Worm (Caenorhabditis elegans): ENCODE results near the gene F35F10.13.

F35F10.13 gene

ce11 chrV:3324178-3324577 is 5.3 kb upstream of the F35F10.13 start, which contains the start of gene C17B7.8:
Gene C17B7.8 (minus strand): TSS chrV:3324278.
- TF ChIP-seq elt-2 (tag; optimal IDR thresholded peaks at IDR 0.05) (no peak), ceh-18 (tag; optimal IDR thresholded peaks at IDR 0.05) (no peak), ztf-16 (tag; optimal IDR thresholded peaks at IDR 0.05) (no peak), hlh-13 (GFP tag; optimal IDR thresholded peaks at IDR 0.05) (no peak), ref-2 (tag; optimal IDR thresholded peaks at IDR 0.05) (no peak)

ce11 chrV:3320432-3320831 is 1.6 kb upstream of the F35F10.13 start, which contains the start of gene C17B7.14:
Gene C17B7.14 (minus strand): TSS chrV:3320532.
- no peak for TF ChIP-seq pros-1 (tag; optimal IDR thresholded peaks at IDR 0.05)
- TF ChIP-seq ceh-14 (tag; optimal IDR thresholded peaks at IDR 0.05) = no peak
- no peak for TF ChIP-seq fkh-10 (GFP tag; optimal IDR thresholded peaks at IDR 0.05)
- no peak for TF ChIP-seq lin-11 (tag; optimal IDR thresholded peaks at IDR 0.05)
- TF ChIP-seq pha-2 (tag; optimal IDR thresholded peaks at IDR 0.05) = no peak
- TF ChIP-seq nhr-232 (tag; optimal IDR thresholded peaks at IDR 0.05) = no peak
- no peak for TF ChIP-seq pha-4 (tag; optimal IDR thresholded peaks at IDR 0.05)
- TF ChIP-seq dmd-4 (tag; optimal IDR thresholded peaks at IDR 0.05; ENCODE audit: borderline replicate concordance) = no peak
- no peak for TF ChIP-seq ceh-9 (tag; optimal IDR thresholded peaks at IDR 0.05)
- TF ChIP-seq elt-4 (tag; optimal IDR thresholded peaks at IDR 0.05) = no peak
- no peak for TF ChIP-seq ama-1 (optimal IDR thresholded peaks at IDR 0.05)
- no peak for TF ChIP-seq pat-9 (tag; optimal IDR thresholded peaks at IDR 0.05)
- no peak for TF ChIP-seq ceh-30 (tag; optimal IDR thresholded peaks at IDR 0.05)
- TF ChIP-seq unc-3 (GFP tag; conservative IDR thresholded peaks at IDR 0.05) = no peak
- TF ChIP-seq unc-3 (tag; optimal IDR thresholded peaks at IDR 0.05) = no peak
- no peak for TF ChIP-seq sdc-2 (tag; optimal IDR thresholded peaks at IDR 0.05)

ce11 chrV:3320005-3320404 is 1.1 kb upstream of the F35F10.13 start, which contains the start of gene F35F10.14:
Gene F35F10.14 (minus strand): TSS chrV:3320105.
- TF ChIP-seq fkh-10 (GFP tag; optimal IDR thresholded peaks at IDR 0.05) (no peak), hlh-8 (tag; optimal IDR thresholded peaks at IDR 0.05) (no peak), C08G9.2 (tag; optimal IDR thresholded peaks at IDR 0.05) (no peak), unc-55 (GFP tag; optimal IDR thresholded peaks at IDR 0.05) (no peak), ztf-16 (tag; optimal IDR thresholded peaks at IDR 0.05) (no peak), tbx-2 (tag; optimal IDR thresholded peaks at IDR 0.05) (no peak)

- no peak for TF ChIP-seq fkh-6 (tag; optimal IDR thresholded peaks at IDR 0.05)
- no peak for TF ChIP-seq ceh-18 (tag; optimal IDR thresholded peaks at IDR 0.05)
- no peak for TF ChIP-seq ceh-9 (tag; optimal IDR thresholded peaks at IDR 0.05)
- TF ChIP-seq unc-86 (tag; optimal IDR thresholded peaks at IDR 0.05) = no peak
- TF ChIP-seq Y22D7AL.16 (tag; optimal IDR thresholded peaks at IDR 0.05) = no peak
- no peak for TF ChIP-seq ceh-14 (tag; optimal IDR thresholded peaks at IDR 0.05)
- no peak for TF ChIP-seq sox-2 (GFP tag; IDR thresholded peaks at IDR 0.05)
- no peak for TF ChIP-seq unc-42 (tag; optimal IDR thresholded peaks at IDR 0.05)
- no peak for TF ChIP-seq ceh-31 (tag; optimal IDR thresholded peaks at IDR 0.05)
- TF ChIP-seq pros-1 (tag; optimal IDR thresholded peaks at IDR 0.05) = no peak
- no peak for TF ChIP-seq fax-1 (tag; optimal IDR thresholded peaks at IDR 0.05)
- no peak for TF ChIP-seq unc-3 (GFP tag; conservative IDR thresholded peaks at IDR 0.05)
- TF ChIP-seq unc-3 (tag; optimal IDR thresholded peaks at IDR 0.05) = no peak
Observed at ce11 chrV:3316108-3316507, 2.8 kb downstream of the F35F10.13 start, which contains the start of gene F35F10.1. Gene F35F10.1 (plus strand): TSS chrV:3316307.

- no peak for TF ChIP-seq elt-4 (tag; optimal IDR thresholded peaks at IDR 0.05)
- peak; percentile 8 for TF ChIP-seq pax-1 (tag; optimal IDR thresholded peaks at IDR 0.05)
Observed at ce11 chrV:3315308-3315707, 3.6 kb downstream of the F35F10.13 start, which contains the start of gene arrd-19. Gene arrd-19 (minus strand): TSS chrV:3315516.

DNA sequence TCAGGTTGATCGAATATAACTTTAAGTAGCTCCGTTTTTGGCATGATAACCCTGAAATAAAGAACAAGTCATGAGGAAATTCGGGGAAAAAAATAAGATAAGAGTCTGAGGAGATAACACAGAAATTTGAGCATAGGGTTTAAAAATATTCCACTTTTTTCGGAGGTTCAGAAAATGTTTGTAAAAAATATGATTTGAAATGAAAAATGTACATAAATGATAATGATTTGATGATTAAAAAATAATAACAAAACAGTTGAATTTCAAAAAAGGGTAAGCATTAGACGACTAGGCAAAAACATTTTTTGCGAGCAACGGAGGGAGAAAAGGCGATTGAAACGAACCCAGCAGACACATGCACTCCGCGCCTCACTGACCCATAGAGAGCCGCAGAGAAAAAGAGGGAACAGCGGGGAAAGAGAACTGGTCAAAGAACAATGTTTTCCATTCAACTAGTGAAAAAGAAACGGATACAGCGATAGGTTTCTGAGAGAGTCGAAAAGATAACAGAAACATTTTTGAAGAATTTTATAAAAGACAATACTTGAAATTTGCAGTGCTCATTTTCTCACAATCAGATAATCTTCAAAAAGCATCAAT is 6.7 kb downstream of the F35F10.13 start, which contains the start of gene arrd-18:
Gene arrd-18 (minus strand): TSS at position 51 of the 600 bp plus-strand sequence.
- TF ChIP-seq ceh-14 (tag; optimal IDR thresholded peaks at IDR 0.05) = peak; percentile 15
- no peak for TF ChIP-seq rnt-1 (tag; optimal IDR thresholded peaks at IDR 0.05)
